Worm (Caenorhabditis elegans) whole organism, L2 larva: Measurements from ENCODE around the gene K09E4.1.

Experiments
- C34F6.9 ChIP-seq: fragments of 150-350 bp; optimal IDR thresholded peaks from 2 replicates; lab custom pipeline; 2014; ENCODE audit warnings: missing biosample characterization, missing genetic modification characterization
- F13H6.1 ChIP-seq: sonication (generic microtip); optimal IDR thresholded peaks from 2 replicates; lab custom pipeline; 2016; ENCODE audit warnings: missing genetic modification characterization, missing compliant biosample characterization
- Y55F3AM.14 ChIP-seq: fragments of 200-800 bp; sonication (Bioruptor generic); optimal IDR thresholded peaks from 2 replicates; lab custom pipeline; 2018; ENCODE audit warnings: mild to moderate bottlenecking, missing genetic modification characterization, missing compliant biosample characterization
- aly-2 ChIP-seq: fragments of 150-350 bp; optimal IDR thresholded peaks from 2 replicates; lab custom pipeline; 2014; ENCODE audit warnings: missing biosample characterization, missing genetic modification characterization
- ama-1 ChIP-seq: fragments of 150-350 bp; optimal IDR thresholded peaks from 2 replicates; lab custom pipeline; 2018; ENCODE audit warnings: inconsistent platforms
- ceh-16 ChIP-seq: fragments of 150-350 bp; optimal IDR thresholded peaks from 2 replicates; lab custom pipeline; 2014; ENCODE audit warnings: missing biosample characterization, missing genetic modification characterization
- ceh-82 ChIP-seq: fragments of 150-350 bp; optimal IDR thresholded peaks from 2 replicates; lab custom pipeline; 2014; ENCODE audit warnings: missing biosample characterization, missing genetic modification characterization
- crh-2 ChIP-seq: sonication (generic microtip); optimal IDR thresholded peaks from 2 replicates; lab custom pipeline; 2017; ENCODE audit warnings: missing biosample characterization, missing genetic modification characterization
- fos-1 ChIP-seq: fragments of 150-350 bp; optimal IDR thresholded peaks from 2 replicates; lab custom pipeline; 2014; ENCODE audit warnings: missing biosample characterization, missing genetic modification characterization
- gmeb-1 ChIP-seq: fragments of 150-350 bp; optimal IDR thresholded peaks from 2 replicates; lab custom pipeline; 2014; ENCODE audit warnings: missing biosample characterization, missing genetic modification characterization
- lin-11 ChIP-seq: fragments of 150-350 bp; sonication (generic microtip); optimal IDR thresholded peaks from 2 replicates; lab custom pipeline; 2014; ENCODE audit warnings: missing biosample characterization, missing genetic modification characterization, inconsistent platforms, mixed read lengths
- lin-13 ChIP-seq: fragments of 150-350 bp; optimal IDR thresholded peaks from 2 replicates; lab custom pipeline; 2014; ENCODE audit warnings: missing biosample characterization, missing genetic modification reagents, missing genetic modification characterization
- lin-39 ChIP-seq: fragments of 150-350 bp; optimal IDR thresholded peaks from 2 replicates; lab custom pipeline; 2014; ENCODE audit warnings: missing biosample characterization, missing genetic modification reagents, missing genetic modification characterization
- lsy-2 ChIP-seq, 2 experiments: fragments of 150-350 bp in 1 of 2; sonication (generic microtip) in 1 of 2; optimal IDR thresholded peaks; 2 replicates each; lab custom pipeline; 2014 to 2017; ENCODE audit warnings: missing biosample characterization in 2 of 2, missing genetic modification characterization in 2 of 2
- mab-5 ChIP-seq: fragments of 150-350 bp; optimal IDR thresholded peaks from 2 replicates; lab custom pipeline; 2014; ENCODE audit warnings: missing biosample characterization, missing genetic modification characterization
- mbf-1 ChIP-seq: sonication (generic microtip); optimal IDR thresholded peaks from 2 replicates; lab custom pipeline; 2017; ENCODE audit warnings: missing biosample characterization, missing genetic modification characterization
- mdl-1 ChIP-seq, 2 experiments: fragments of 150-350 bp in 1 of 2; sonication (generic microtip) in 1 of 2; optimal IDR thresholded peaks; 2 replicates each; lab custom pipeline; 2017; ENCODE audit warnings: missing biosample characterization in 2 of 2, missing genetic modification characterization in 2 of 2
- nhr-10 ChIP-seq: sonication (generic microtip); optimal IDR thresholded peaks from 2 replicates; lab custom pipeline; 2017; ENCODE audit warnings: missing biosample characterization, missing genetic modification characterization
- nhr-11 ChIP-seq: fragments of 150-350 bp; optimal IDR thresholded peaks from 2 replicates; lab custom pipeline; 2014; ENCODE audit warnings: missing biosample characterization, missing genetic modification characterization
- nhr-129 ChIP-seq: fragments of 150-350 bp; optimal IDR thresholded peaks from 2 replicates; lab custom pipeline; 2014; ENCODE audit warnings: missing biosample characterization, missing genetic modification characterization
- nhr-21 ChIP-seq: fragments of 150-350 bp; optimal IDR thresholded peaks from 2 replicates; lab custom pipeline; 2014; ENCODE audit warnings: missing biosample characterization, missing genetic modification characterization
- nhr-23 ChIP-seq: fragments of 150-350 bp; optimal IDR thresholded peaks from 2 replicates; lab custom pipeline; 2014; ENCODE audit warnings: missing biosample characterization, missing genetic modification reagents, missing genetic modification characterization
- nhr-237 ChIP-seq: fragments of 150-350 bp; optimal IDR thresholded peaks from 2 replicates; lab custom pipeline; 2014; ENCODE audit warnings: missing biosample characterization, missing genetic modification characterization
- nhr-25 ChIP-seq: fragments of 150-350 bp; sonication (generic microtip); optimal IDR thresholded peaks from 3 replicates; lab custom pipeline; 2014; ENCODE audit warnings: missing biosample characterization, missing genetic modification characterization
- sem-4 ChIP-seq: fragments of 150-350 bp; optimal IDR thresholded peaks from 2 replicates; lab custom pipeline; 2014; ENCODE audit warnings: missing biosample characterization, missing genetic modification reagents, missing genetic modification characterization
- sma-3 ChIP-seq: sonication (generic microtip); optimal IDR thresholded peaks from 2 replicates; lab custom pipeline; 2016; ENCODE audit warnings: missing genetic modification reagents, missing genetic modification characterization, missing compliant biosample characterization
- sma-9 ChIP-seq, 2 experiments: fragments of 150-350 bp in 1 of 2; sonication (generic microtip) in 1 of 2; optimal IDR thresholded peaks; 2 replicates each; lab custom pipeline; 2014 to 2016; ENCODE audit warnings: missing genetic modification characterization in 2 of 2, mild to moderate bottlenecking in 1 of 2, missing biosample characterization in 1 of 2, missing compliant biosample characterization in 1 of 2, missing genetic modification reagents in 1 of 2, moderate library complexity in 1 of 2
- snpc-4 ChIP-seq: fragments of 150-350 bp; optimal IDR thresholded peaks from 2 replicates; lab custom pipeline; 2014; ENCODE audit warnings: missing biosample characterization, missing genetic modification characterization
- unc-39 ChIP-seq: fragments of 150-350 bp; optimal IDR thresholded peaks from 2 replicates; lab custom pipeline; 2014; ENCODE audit warnings: missing biosample characterization, missing genetic modification characterization
- unc-55 ChIP-seq: fragments of 150-350 bp; sonication (generic microtip); optimal IDR thresholded peaks from 3 replicates; lab custom pipeline; 2014; ENCODE audit warnings: missing biosample characterization, missing genetic modification reagents, missing genetic modification characterization
- ztf-1 ChIP-seq: fragments of 200-800 bp; sonication (Bioruptor generic); conservative IDR thresholded peaks from 2 replicates; pipeline ENCODE4 v1.3.6; 2022; ENCODE audit warnings: missing genetic modification characterization, missing compliant biosample characterization
- ztf-11 ChIP-seq: sonication (generic microtip); optimal IDR thresholded peaks from 2 replicates; lab custom pipeline; 2017; ENCODE audit warnings: missing biosample characterization, missing genetic modification characterization
- ztf-4 ChIP-seq: fragments of 150-350 bp; optimal IDR thresholded peaks from 2 replicates; lab custom pipeline; 2014; ENCODE audit warnings: missing biosample characterization, missing genetic modification characterization

The K09E4.1 gene

ce11 chrII:14176642-14177041 is 39.0 kb downstream of the K09E4.1 start:
- TF ChIP-seq sem-4 (tag; lab: Kevin White, UChicago) = no peak
- TF ChIP-seq ztf-1 (GFP tag; lab: Robert Waterston, UW) = no peak
- TF ChIP-seq F13H6.1 = peak; percentile 28
- no peak for TF ChIP-seq nhr-21

- TF ChIP-seq fos-1 (tag; lab: Kevin White, UChicago) (no peak), F13H6.1 (peak; percentile 29), snpc-4 (tag; lab: Kevin White, UChicago) (no peak), mab-5 (no peak), unc-55 (GFP tag; lab: Kevin White, UChicago) (peak; percentile 31)
- TF ChIP-seq, all 48 proteins: peak for 2
Observed at ce11 chrII:14178233-14178969, 40.8 kb downstream of the K09E4.1 start, which contains the start of gene efhd-1. Gene efhd-1 (plus strand): TSS chrII:14178814.

ce11 chrII:14186937-14187336 is 49.3 kb downstream of the K09E4.1 start:
- no peak for TF ChIP-seq lsy-2 (tag; optimal IDR thresholded peaks at IDR 0.05; lab: Kevin White, UChicago)
- TF ChIP-seq nhr-25 (tag; lab: Kevin White, UChicago) = no peak
- no peak for TF ChIP-seq nhr-129 (tag; lab: Kevin White, UChicago)
- no peak for TF ChIP-seq ceh-82
- TF ChIP-seq F13H6.1 = no peak
- no peak for TF ChIP-seq ceh-16
- TF ChIP-seq unc-39 (tag; lab: Kevin White, UChicago) = no peak
- TF ChIP-seq unc-55 (GFP tag; lab: Kevin White, UChicago) = no peak
- TF ChIP-seq gmeb-1 = no peak
- no peak for TF ChIP-seq nhr-10 (tag; lab: Kevin White, UChicago)
- TF ChIP-seq sma-9 (GFP tag; optimal IDR thresholded peaks at IDR 0.05; lab: Kevin White, UChicago) = no peak
- no peak for TF ChIP-seq sma-9 (tag; optimal IDR thresholded peaks at IDR 0.05; lab: Kevin White, UChicago)
- TF ChIP-seq lin-39 (tag; lab: Kevin White, UChicago) = no peak
- TF ChIP-seq mab-5 = no peak

DNA sequence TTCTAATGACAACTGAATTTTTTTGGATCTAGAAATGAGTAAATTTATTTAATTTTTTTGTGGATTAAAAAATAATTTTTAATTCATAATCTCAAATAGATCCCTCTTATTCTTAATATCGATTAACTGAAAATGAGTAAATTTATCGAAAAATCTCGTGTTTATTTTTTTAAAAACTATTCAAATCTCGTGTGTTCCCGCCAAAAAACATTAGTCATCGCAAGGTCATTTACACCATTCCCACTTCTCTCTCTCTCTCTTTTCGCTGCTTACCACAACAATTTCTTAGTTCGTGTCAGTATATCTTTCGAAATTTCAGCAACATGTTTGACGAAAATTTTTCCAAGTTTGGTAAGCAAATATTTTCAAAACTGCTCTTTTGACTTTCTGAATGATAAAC is 49.8 kb downstream of the K09E4.1 start:
- TF ChIP-seq lin-13 (GFP tag; lab: Kevin White, UChicago) = no peak
- TF ChIP-seq lin-11 (tag; lab: Kevin White, UChicago) = no peak
- no peak for TF ChIP-seq gmeb-1
- no peak for TF ChIP-seq crh-2 (tag; lab: Kevin White, UChicago)
- TF ChIP-seq ama-1 (lab: Kevin White, UChicago) = no peak
- no peak for TF ChIP-seq C34F6.9 (tag; lab: Kevin White, UChicago)
- no peak for TF ChIP-seq mbf-1 (tag; lab: Kevin White, UChicago)
- no peak for TF ChIP-seq sma-3 (GFP tag; lab: Kevin White, UChicago)
- TF ChIP-seq ztf-4 (tag; lab: Kevin White, UChicago) = no peak
- TF ChIP-seq Y55F3AM.14 (GFP tag; lab: Kevin White, UChicago) = no peak
- TF ChIP-seq ceh-82 = no peak
- TF ChIP-seq nhr-23 (tag; lab: Kevin White, UChicago) = no peak
- no peak for TF ChIP-seq aly-2 (tag; lab: Kevin White, UChicago)
- TF ChIP-seq mab-5 = no peak
- TF ChIP-seq ztf-1 (GFP tag; lab: Robert Waterston, UW) = no peak
- no peak for TF ChIP-seq nhr-237
- no peak for TF ChIP-seq mdl-1 (tag; optimal IDR thresholded peaks at IDR 0.05; lab: Kevin White, UChicago)
- TF ChIP-seq nhr-11 (tag; lab: Kevin White, UChicago) = no peak
- no peak for TF ChIP-seq F13H6.1
- TF ChIP-seq ztf-11 (tag; lab: Kevin White, UChicago) = no peak
